Fruit fly (Drosophila melanogaster): ENCODE measurements around the gene mbo.

mbo gene

DNA sequence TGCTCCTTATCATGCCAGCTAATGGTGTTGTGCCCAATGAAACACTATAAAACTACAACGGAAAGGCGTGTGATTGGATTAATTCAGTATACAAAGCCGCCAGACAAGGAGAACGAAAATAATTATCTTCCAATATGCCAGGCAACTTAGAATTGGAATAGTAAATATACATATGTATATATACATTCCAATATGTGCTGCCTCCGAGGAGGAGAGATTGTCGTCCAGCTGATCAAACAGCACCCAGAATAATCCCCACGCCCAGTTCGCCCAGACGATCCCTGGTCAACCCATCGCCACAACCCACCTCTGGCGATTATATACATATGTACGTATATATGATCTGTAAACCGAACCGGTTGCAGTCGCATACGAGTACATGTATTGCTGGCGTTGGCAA, 22.4 kb upstream of the mbo start (continued):
- TF ChIP-seq dan (GFP tag; IDR thresholded peaks at IDR 0.05): no peak
- no peak for TF ChIP-seq CG15514 (GFP tag; optimal IDR thresholded peaks at IDR 0.05)
- no peak for TF ChIP-seq gce (GFP tag; IDR thresholded peaks at IDR 0.05)
- peak; percentile 16 for TF ChIP-seq CG5180 (GFP tag; optimal IDR thresholded peaks at IDR 0.05)
- no peak for TF ChIP-seq CG3407 (GFP tag; optimal IDR thresholded peaks at IDR 0.05)
- no peak for TF ChIP-seq sima (GFP tag; optimal IDR thresholded peaks at IDR 0.05)
- TF ChIP-seq MESR4 (GFP tag; optimal IDR thresholded peaks at IDR 0.05): no peak

DNA sequence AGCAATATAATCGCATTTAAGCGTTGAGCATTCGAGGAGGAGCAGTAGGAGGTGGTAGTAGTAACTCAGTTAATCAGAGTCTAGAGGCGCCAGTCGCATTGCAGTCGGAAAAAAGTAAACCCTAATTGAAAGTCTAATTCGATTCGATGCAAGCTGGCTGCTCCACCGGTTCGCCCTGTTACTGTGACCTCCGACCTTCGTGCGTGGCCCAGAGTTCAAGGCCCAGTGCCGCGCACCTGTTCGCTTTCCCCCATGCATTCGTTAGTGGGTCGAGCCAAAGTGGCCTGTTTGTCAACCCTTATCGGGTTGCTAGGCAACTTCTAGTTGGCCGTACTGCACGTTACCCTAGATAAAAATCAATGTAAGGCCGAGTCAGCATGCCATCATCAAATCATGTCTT, 21.6 kb upstream of the mbo start:
- TF ChIP-seq CG16779 (GFP tag; IDR thresholded peaks at IDR 0.05): 0 out of 2 replicates have a peak, but pooled peaks have one; percentile 32
- TF ChIP-seq CG16863 (GFP tag; optimal IDR thresholded peaks at IDR 0.05): no peak
- no peak for TF ChIP-seq ATbp (GFP tag; optimal IDR thresholded peaks at IDR 0.05)
- TF ChIP-seq Myb (GFP tag; optimal IDR thresholded peaks at IDR 0.05): no peak
- no peak for TF ChIP-seq CG17829 (tag; optimal IDR thresholded peaks at IDR 0.05)
- no peak for TF ChIP-seq Spps (tag; optimal IDR thresholded peaks at IDR 0.05)
- TF ChIP-seq Mrtf (GFP tag; IDR thresholded peaks at IDR 0.05): no peak
- peak; percentile 42 for TF ChIP-seq ftz-f1 (GFP tag; optimal IDR thresholded peaks at IDR 0.05)
- no peak for TF ChIP-seq CG8281 (tag; optimal IDR thresholded peaks at IDR 0.05)
- peak in 1 of 2 experiments; percentile 99 for TF ChIP-seq Hr78 (GFP tag; optimal IDR thresholded peaks at IDR 0.05)

DNA sequence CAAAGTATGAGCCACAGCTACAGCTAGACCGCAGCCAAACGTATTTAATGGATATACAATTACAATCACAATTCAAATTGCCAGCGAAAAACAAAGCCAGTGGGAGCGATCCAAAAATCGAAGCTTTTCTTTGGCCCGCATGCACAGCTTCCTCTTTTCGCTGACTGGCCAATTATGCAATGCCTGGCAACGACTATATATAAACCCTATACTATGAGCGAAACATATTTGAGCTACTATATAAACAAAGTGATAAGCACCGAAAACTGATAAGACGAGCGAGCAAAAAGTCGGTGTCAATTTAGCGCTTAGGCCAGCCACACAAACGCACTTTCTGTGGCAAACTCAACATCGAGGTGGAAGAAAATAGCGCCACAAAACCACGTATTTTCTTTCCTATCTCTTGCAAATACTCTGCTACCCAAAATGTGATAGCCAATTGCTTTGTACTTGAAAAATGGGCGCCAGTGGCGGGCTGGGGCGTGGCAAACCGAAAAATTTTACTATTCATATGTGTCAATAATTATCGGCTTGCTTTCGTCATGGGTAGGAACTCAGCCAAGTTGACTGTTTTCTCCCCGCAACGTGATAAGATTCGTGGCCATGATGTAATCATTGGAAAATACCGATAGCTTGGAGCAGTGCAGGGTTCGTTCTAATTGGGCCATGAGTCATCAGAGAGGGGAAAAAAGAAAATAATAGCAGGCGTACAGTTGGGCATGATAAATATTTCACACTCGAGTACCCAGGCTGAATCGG, 20.9 kb upstream of the mbo start:
- TF ChIP-seq CG34376 (GFP tag; optimal IDR thresholded peaks at IDR 0.05): peak; percentile 67
- no peak for TF ChIP-seq CG14667 (GFP tag; IDR thresholded peaks at IDR 0.05)
- peak; percentile 66 for TF ChIP-seq sug (tag; optimal IDR thresholded peaks at IDR 0.05)
- TF ChIP-seq CG10543 (GFP tag; optimal IDR thresholded peaks at IDR 0.05): peak; percentile 51
- no peak for TF ChIP-seq CG13424 (tag; optimal IDR thresholded peaks at IDR 0.05)
- peak; percentile 48 for TF ChIP-seq grn (GFP tag; optimal IDR thresholded peaks at IDR 0.05)
- TF ChIP-seq exex (tag; optimal IDR thresholded peaks at IDR 0.05): peak; percentile 66
- TF ChIP-seq h (optimal IDR thresholded peaks at IDR 0.05): no peak
- peak in 1 of 2 experiments; percentile 95 for TF ChIP-seq Pdp1 (GFP tag; optimal IDR thresholded peaks at IDR 0.05)
- TF ChIP-seq lov (optimal IDR thresholded peaks at IDR 0.05): no peak
- no peak for TF ChIP-seq lov (GFP tag; IDR thresholded peaks at IDR 0.05)
- peak; percentile 70 for TF ChIP-seq sd (tag; optimal IDR thresholded peaks at IDR 0.05)
- TF ChIP-seq sens (GFP tag): peak; percentile 39
- peak; percentile 5 for TF ChIP-seq cwo (GFP tag; optimal IDR thresholded peaks at IDR 0.05)
- TF ChIP-seq Oli (tag; optimal IDR thresholded peaks at IDR 0.05): no peak
- peak; percentile 41 for TF ChIP-seq kay (GFP tag; optimal IDR thresholded peaks at IDR 0.05)
- peak; percentile 26 for TF ChIP-seq BtbVII (GFP tag; optimal IDR thresholded peaks at IDR 0.05)
- TF ChIP-seq CG10147 (GFP tag; optimal IDR thresholded peaks at IDR 0.05): no peak

DNA sequence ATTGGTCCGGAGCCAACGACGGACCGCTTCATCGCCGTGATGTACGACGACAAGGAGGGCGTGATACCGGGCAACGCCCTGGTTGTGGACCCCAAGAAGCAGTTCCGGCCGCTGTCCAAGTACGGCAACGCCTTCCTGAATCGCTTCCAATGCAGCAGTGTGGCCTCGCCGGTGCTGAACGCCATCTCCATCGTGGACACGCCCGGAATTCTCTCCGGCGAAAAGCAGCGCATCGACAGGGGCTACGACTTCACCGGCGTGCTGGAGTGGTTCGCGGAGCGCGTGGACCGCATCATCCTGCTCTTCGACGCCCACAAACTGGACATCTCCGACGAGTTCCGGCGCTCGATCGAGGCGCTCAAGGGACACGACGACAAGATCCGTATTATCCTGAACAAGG, 19.5 kb upstream of the mbo start:
- TF ChIP-seq Ets65A (GFP tag) (peak; percentile 63), Dad (GFP tag; optimal IDR thresholded peaks at IDR 0.05) (no peak)
